Fruit fly (Drosophila melanogaster) S2 (cell line): ENCODE measurements around the gene HIP.
A peak's percentile ranks its signal among the peaks of the same experiment; 100 is the strongest.
"Not testable (repeated sequence)": the region's sequence is repeated elsewhere in the genome, so short reads cannot be mapped to it uniquely, and the experiment has no call there.

Experiments
- CG8478 ChIP-seq: fragments of >200 bp; optimal IDR thresholded peaks from 2 replicates; lab custom pipeline; 2018
- CTCF ChIP-seq, 2 experiments: fragments of >200 bp; optimal IDR thresholded peaks; 2 replicates each; lab custom pipeline; 2018

HIP gene

DNA sequence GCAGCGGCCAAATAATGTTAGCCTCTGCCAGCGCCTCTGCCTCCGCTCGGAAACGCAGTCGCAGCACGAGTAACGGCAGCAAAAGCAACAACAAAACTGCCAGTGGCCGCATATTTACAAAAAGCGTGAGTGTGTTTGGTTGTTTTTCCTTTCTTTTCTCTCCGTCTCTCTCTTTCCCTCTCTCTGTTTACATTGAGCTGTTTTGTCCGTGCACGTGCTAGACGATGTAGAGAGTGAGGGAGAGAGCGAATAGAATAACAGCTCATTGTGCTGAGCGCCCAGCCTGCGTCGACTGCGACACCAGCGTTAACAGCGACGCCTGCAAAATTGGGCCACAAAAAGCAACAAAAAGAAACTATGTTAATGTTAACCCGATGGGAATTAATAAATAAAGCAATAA, 21.7 kb upstream of the HIP start:
- peak in 1 of 2 experiments; percentile 25 for TF ChIP-seq CTCF (optimal IDR thresholded peaks at IDR 0.05; lab: Kevin White, UChicago)
- no peak for TF ChIP-seq CG8478 (lab: Kevin White, UChicago)

DNA sequence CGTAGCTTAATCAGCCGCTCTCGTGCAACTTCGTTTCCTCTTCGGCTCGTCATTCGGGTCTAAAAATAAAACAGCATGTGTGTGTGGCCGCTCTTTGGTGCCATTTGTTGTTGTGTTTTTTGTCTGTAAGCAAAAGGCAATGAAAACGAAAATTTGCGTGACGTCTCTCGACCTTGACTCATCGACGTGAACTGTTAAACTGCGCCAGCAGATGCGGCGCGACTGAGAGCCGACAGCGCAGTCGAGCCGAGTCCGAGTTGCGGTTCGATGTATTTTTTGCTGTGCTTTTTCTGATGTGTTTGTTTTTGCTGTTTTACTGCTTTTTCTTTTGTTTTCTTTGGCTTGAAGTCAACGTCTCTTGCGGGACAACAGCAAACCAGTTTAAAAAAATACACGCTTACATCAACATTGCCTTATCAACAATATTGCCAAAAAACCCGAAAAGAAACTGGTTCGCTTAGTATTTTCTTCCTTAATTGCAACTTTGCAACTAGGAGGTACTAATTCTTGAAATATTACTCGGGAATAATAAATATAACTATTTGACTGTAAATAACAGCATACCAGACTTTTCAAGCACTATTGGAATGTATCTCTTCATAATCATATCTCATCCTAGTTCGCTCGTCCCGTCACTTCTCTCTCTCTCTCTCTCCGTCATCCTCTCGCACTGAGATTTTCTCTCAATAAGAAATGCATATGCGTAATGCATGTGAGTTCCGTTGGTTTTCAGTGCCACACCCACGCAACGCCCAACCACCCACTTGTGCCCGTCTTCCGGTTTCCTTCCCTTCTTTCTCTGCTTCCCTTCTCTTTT, 20.6 kb upstream of the HIP start:
- TF ChIP-seq CG8478 (lab: Kevin White, UChicago): no peak

DNA sequence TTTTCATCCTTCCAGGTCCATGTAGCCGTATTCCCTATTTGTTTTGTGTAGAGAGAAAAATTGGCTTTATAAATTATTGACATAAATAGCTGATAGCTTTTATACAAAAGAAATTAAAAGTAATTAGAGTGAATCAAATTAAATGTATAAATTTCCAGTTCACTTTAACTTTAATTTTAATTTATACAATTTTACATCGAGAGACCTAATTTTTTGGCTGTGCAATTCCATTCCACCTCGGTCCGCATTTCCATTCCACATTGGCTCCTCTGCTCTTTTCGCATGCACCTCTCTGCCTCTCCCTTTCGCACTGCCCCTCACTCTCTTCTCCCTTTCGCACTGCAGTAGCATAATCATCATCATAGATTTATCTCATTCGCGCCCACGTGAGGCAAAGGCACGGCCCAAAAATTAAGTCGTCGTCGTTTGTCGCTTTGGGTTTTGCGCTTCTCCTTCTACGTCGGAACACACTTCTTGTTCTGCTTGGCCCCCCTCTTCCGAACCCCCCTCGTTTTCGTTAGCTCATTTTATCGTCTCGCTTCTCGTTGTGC, 19.9 kb upstream of the HIP start:
- TF ChIP-seq CG8478 (lab: Kevin White, UChicago) (no peak), CTCF (optimal IDR thresholded peaks at IDR 0.05; lab: Kevin White, UChicago) (peak; percentile 5 to 21)

DNA sequence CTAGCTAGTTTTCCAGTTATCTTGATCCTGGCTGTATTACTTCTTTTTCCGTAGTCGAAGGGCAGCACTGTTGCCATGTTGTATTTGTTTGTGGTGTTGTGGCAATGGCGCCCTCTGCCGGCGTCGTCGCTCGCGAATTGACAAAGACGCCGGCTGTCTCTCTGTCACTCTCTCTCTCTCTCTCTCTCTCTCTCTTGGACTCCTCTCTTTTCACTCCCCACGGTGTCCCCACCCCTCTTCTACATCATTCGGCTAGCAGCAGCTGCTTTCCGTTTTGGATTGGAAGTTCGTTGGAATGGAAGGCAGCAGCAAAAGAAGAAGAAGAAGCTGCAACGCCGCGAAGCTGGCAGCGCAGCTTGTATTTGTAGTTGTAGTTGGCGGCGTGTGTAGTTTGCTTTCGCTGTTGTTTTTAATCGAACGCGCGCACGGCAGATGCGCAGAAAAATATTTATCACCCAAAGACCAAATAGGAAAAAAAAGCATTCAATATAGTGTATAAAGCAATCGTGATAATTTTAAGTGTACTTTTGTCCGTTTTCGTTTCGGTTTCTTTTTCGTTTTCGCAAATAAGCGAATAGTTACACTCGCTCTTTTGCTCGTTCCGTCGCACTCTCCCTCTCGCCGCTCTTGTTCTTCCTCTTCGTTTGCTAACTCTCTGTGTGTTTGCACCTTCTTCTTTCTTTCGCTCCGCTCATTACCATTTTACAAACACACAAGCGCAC, 19.1 kb upstream of the HIP start:
- TF ChIP-seq CG8478 (lab: Kevin White, UChicago) (no peak), CTCF (optimal IDR thresholded peaks at IDR 0.05; lab: Kevin White, UChicago) (peak; percentile 79)

- TF ChIP-seq CG8478 (lab: Kevin White, UChicago) (no peak), CTCF (optimal IDR thresholded peaks at IDR 0.05; lab: Kevin White, UChicago) (peak; percentile 39 to 41)
These were observed 18.1 kb upstream of the HIP start for dm6 chrX:3780884-3781283.

- no peak for TF ChIP-seq CTCF (optimal IDR thresholded peaks at IDR 0.05; lab: Kevin White, UChicago)
- TF ChIP-seq CG8478 (lab: Kevin White, UChicago): no peak
These were observed 10.5 kb upstream of the HIP start for dm6 chrX:3788432-3788831.

dm6 chrX:3789284-3789683, 9.7 kb upstream of the HIP start:
- TF ChIP-seq CTCF (optimal IDR thresholded peaks at IDR 0.05; lab: Kevin White, UChicago) (no peak), CG8478 (lab: Kevin White, UChicago) (no peak)

DNA sequence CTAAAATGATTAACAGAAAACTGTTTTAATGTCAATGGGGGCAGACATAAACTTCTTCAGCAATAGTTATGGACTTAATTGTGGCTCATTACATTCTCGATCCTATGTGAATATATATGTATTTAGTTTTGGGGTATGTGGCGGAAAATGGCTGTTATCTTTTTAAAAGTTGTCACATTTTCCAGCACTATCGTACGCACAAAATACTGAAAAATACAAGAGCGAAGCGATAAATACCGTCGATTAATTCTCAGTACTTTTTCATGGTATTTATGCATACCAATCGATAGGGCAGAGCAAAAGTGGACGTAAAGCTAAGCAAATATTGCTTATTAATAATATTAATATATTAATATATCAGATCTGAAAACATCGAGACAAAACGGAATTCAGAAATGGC, 9.2 kb upstream of the HIP start, which contains the start of gene HIP-R:
Gene HIP-R (plus strand): TSS at position 201 of the 400 bp plus-strand sequence.
- not testable (repeated sequence) for TF ChIP-seq CG8478 (lab: Kevin White, UChicago); CTCF (optimal IDR thresholded peaks at IDR 0.05; lab: Kevin White, UChicago)

dm6 chrX:3792923-3793322, 6.0 kb upstream of the HIP start, which contains the start of gene Crg-1:
Crg-1 (plus strand) TSS chrX:3793223.
- not testable (repeated sequence) for TF ChIP-seq CTCF (optimal IDR thresholded peaks at IDR 0.05; lab: Kevin White, UChicago); CG8478 (lab: Kevin White, UChicago)

DNA sequence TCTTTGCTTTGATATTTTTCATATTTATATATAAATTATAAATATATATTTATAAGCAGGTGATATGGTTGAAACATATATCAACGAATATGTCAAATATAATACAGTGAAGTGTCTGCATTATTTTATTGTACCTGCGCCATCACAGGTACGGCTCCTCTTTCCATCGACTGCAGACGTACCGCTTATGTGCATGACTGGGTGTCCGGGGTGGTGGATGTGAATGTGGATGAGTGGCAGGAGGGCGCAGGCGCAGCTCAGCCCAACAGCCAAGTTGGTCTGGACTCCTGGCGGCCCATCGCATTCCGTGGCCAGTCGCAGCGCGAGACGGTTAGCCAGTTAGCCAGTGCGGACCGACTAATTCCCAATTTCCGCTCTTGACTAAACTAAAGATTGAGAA, 3.1 kb downstream of the HIP start, which contains the start of gene fd3F:
Gene fd3F (plus strand): TSS at position 301 of the 400 bp plus-strand sequence.
- not testable (repeated sequence) for TF ChIP-seq CTCF (optimal IDR thresholded peaks at IDR 0.05; lab: Kevin White, UChicago); CG8478 (lab: Kevin White, UChicago)

dm6 chrX:3808467-3808866, 9.5 kb downstream of the HIP start:
- TF ChIP-seq CTCF (optimal IDR thresholded peaks at IDR 0.05; lab: Kevin White, UChicago) (no peak), CG8478 (lab: Kevin White, UChicago) (no peak)

DNA sequence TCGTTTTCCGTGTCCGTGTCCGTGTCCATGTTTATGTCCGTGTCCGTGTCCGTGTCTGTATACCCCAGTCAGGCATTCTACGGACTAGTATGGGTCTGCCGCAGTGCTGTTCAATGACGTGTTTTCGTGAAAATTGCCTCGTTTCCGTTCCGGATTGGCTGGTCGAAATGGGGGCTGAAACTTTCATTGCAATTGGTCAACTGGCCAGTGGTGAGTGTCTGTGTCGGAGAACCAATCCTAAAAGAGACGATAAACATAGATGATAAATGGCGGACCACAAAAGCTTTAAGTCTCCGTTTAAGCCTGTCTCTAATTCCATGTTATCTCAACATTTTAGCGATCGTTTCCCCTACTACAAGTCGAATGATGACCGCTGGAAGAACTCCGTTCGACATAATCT, 10.1 kb downstream of the HIP start:
- TF ChIP-seq CTCF (optimal IDR thresholded peaks at IDR 0.05; lab: Kevin White, UChicago) (no peak), CG8478 (lab: Kevin White, UChicago) (no peak)

- peak; percentile 79 to 88 for TF ChIP-seq CTCF (optimal IDR thresholded peaks at IDR 0.05; lab: Kevin White, UChicago)
- TF ChIP-seq CG8478 (lab: Kevin White, UChicago): no peak
These were observed 12.4 kb downstream of the HIP start, which contains the start of gene ec for dm6 chrX:3811340-3811788. ec (plus strand) TSS chrX:3811698.

DNA sequence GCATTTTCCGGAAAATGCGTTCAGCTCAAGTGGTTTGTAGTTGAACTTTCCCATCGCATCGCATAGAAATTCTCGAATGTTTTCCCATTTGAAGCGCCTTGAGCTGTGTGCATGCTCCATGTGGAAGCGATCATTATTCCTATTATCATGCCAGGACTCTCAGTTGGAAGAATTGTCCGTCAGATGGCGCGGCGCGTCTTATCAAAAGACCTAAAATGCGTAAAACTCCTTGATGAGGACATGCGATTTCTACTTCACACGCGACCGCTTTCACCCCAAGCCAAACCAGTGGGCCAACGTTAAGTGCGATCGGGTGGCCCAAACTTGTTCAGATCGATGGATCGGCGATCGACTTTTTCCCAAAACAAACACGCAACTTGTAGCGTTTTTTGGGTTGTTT, 16.7 kb downstream of the HIP start:
- TF ChIP-seq CTCF (optimal IDR thresholded peaks at IDR 0.05; lab: Kevin White, UChicago): peak; percentile 69 to 82
- no peak for TF ChIP-seq CG8478 (lab: Kevin White, UChicago)

DNA sequence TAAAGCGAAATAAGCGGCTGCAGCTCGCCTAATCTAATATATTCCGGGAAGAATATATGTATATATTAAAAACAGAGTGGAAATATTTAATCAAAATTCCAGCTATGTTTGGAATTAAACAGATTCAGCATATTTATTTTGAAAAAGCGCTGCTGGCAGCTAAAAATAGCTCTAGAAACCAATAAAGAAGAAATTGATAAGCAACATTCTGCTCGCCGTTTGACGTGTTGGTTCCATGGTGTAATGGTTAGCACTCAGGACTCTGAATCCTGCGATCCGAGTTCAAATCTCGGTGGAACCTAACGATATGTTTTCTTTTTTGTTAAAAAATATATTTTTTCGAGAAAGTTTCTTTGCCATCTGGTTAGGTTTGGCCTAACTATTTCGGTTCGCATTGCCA, 20.5 kb downstream of the HIP start:
- TF ChIP-seq CG8478 (lab: Kevin White, UChicago) (no peak), CTCF (optimal IDR thresholded peaks at IDR 0.05; lab: Kevin White, UChicago) (no peak)
